Fruit fly (Drosophila melanogaster): ENCODE results near the gene CG10352.

DNA sequence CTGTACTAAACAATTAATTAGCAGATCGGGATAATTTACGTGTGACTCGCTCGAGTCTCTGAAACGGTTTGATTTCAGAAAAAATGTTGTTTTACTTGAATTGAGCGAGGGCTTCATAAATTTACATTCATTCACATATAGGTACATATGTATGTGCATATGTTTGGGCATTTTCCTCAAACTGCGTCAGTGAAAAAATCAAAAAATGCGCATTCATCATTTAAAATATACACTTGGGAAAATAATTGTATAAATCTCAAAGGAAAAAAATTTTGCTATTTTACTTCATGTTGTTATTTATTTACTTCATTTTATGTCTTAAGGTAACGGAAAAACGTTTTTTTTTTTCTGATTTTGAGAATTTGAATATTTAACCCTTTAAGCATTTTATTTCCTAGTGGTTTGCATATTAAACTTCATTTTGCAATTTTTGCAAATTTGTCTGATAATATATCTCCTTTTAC, 29.9 kb upstream of the CG10352 start, which contains the start of gene CG43156:
- TF ChIP-seq EcR (GFP tag; optimal IDR thresholded peaks at IDR 0.05) (no peak), CG12605 (GFP tag; IDR thresholded peaks at IDR 0.05) (no peak), CG34367 (tag; optimal IDR thresholded peaks at IDR 0.05) (no peak)
